Worm (Caenorhabditis elegans) whole organism, mixed stage, embryonic: Measurements from ENCODE around the gene cyp-33C7.

ENCODE experiments used
- M03D4.4 ChIP-seq: sonication (generic microtip); optimal IDR thresholded peaks from 2 replicates; lab custom pipeline; 2017; ENCODE audit warnings: mild to moderate bottlenecking, missing genetic modification characterization, missing compliant biosample characterization
- blmp-1 ChIP-seq: fragments of 150-350 bp; optimal IDR thresholded peaks from 2 replicates; lab custom pipeline; 2014; ENCODE audit warnings: missing biosample characterization, missing genetic modification characterization
- ceh-43 ChIP-seq: fragments of 200-800 bp; sonication (Bioruptor generic); optimal IDR thresholded peaks from 2 replicates; lab custom pipeline; 2018; ENCODE audit warnings: mild to moderate bottlenecking, missing genetic modification characterization, moderate library complexity, missing compliant biosample characterization
- ces-1 ChIP-seq: fragments of 150-350 bp; optimal IDR thresholded peaks from 2 replicates; lab custom pipeline; 2014; ENCODE audit warnings: missing biosample characterization, missing genetic modification reagents, missing genetic modification characterization
- cnd-1 ChIP-seq: fragments of 200-800 bp; sonication (Bioruptor generic); optimal IDR thresholded peaks from 2 replicates; lab custom pipeline; 2018; ENCODE audit warnings: mild to moderate bottlenecking, missing genetic modification characterization, missing compliant biosample characterization
- drap-1 ChIP-seq: fragments of 200-800 bp; sonication (Bioruptor generic); optimal IDR thresholded peaks from 3 replicates; lab custom pipeline; 2018; ENCODE audit warnings: mild to moderate bottlenecking, missing genetic modification characterization, missing compliant biosample characterization
- elt-1 ChIP-seq: sonication (generic microtip); optimal IDR thresholded peaks from 2 replicates; lab custom pipeline; 2017; ENCODE audit warnings: missing genetic modification characterization, mild to moderate bottlenecking, missing compliant biosample characterization, antibody characterized with exemption, moderate library complexity, borderline replicate concordance; ENCODE audit not compliant: insufficient read depth
- elt-3 ChIP-seq: fragments of 150-350 bp; optimal IDR thresholded peaks from 2 replicates; lab custom pipeline; 2014; ENCODE audit warnings: missing biosample characterization, missing genetic modification characterization
- flh-1 ChIP-seq: fragments of 200-800 bp; sonication (Bioruptor generic); optimal IDR thresholded peaks from 2 replicates; lab custom pipeline; 2018; ENCODE audit warnings: mild to moderate bottlenecking, missing genetic modification characterization, moderate library complexity, missing compliant biosample characterization
- ham-2 ChIP-seq: fragments of 200-800 bp; sonication (Bioruptor generic); optimal IDR thresholded peaks from 2 replicates; lab custom pipeline; 2018; ENCODE audit warnings: mild to moderate bottlenecking, missing genetic modification characterization, missing compliant biosample characterization
- hlh-1 ChIP-seq: fragments of 150-350 bp; optimal IDR thresholded peaks from 2 replicates; lab custom pipeline; 2014; ENCODE audit warnings: missing biosample characterization, missing genetic modification reagents, missing genetic modification characterization
- lin-13 ChIP-seq: fragments of 150-350 bp; optimal IDR thresholded peaks from 2 replicates; lab custom pipeline; 2014; ENCODE audit warnings: missing biosample characterization, missing genetic modification characterization
- lin-32 ChIP-seq: fragments of 200-800 bp; sonication (Bioruptor generic); optimal IDR thresholded peaks from 2 replicates; lab custom pipeline; 2018; ENCODE audit warnings: mild to moderate bottlenecking, missing genetic modification characterization, missing compliant biosample characterization
- mab-5 ChIP-seq: fragments of 150-350 bp; optimal IDR thresholded peaks from 2 replicates; lab custom pipeline; 2014; ENCODE audit warnings: missing biosample characterization, missing genetic modification characterization
- mep-1 ChIP-seq: fragments of 150-350 bp; optimal IDR thresholded peaks from 2 replicates; lab custom pipeline; 2017; ENCODE audit warnings: missing biosample characterization, missing genetic modification reagents, missing genetic modification characterization, inconsistent platforms
- mls-2 ChIP-seq: sonication (generic microtip); optimal IDR thresholded peaks from 2 replicates; lab custom pipeline; 2016; ENCODE audit warnings: mild to moderate bottlenecking, missing genetic modification characterization, moderate library complexity, missing compliant biosample characterization
- nhr-12 ChIP-seq: fragments of 150-350 bp; optimal IDR thresholded peaks from 2 replicates; lab custom pipeline; 2014; ENCODE audit warnings: missing biosample characterization, missing genetic modification characterization
- nhr-2 ChIP-seq: fragments of 150-350 bp; optimal IDR thresholded peaks from 2 replicates; lab custom pipeline; 2014; ENCODE audit warnings: missing biosample characterization, missing genetic modification characterization
- nhr-237 ChIP-seq: fragments of 150-350 bp; optimal IDR thresholded peaks from 2 replicates; lab custom pipeline; 2014; ENCODE audit warnings: missing biosample characterization, missing genetic modification characterization
- nhr-28 ChIP-seq: fragments of 150-350 bp; optimal IDR thresholded peaks from 2 replicates; lab custom pipeline; 2014; ENCODE audit warnings: missing biosample characterization, missing genetic modification characterization
- nhr-76 ChIP-seq: sonication (generic microtip); optimal IDR thresholded peaks from 2 replicates; lab custom pipeline; 2017; ENCODE audit warnings: missing biosample characterization, missing genetic modification characterization
- pha-4 ChIP-seq: fragments of 150-350 bp; optimal IDR thresholded peaks from 2 replicates; lab custom pipeline; 2018; ENCODE audit warnings: missing biosample characterization, missing genetic modification reagents, missing genetic modification characterization
- sem-2 ChIP-seq: fragments of 200-800 bp; sonication (Bioruptor generic); optimal IDR thresholded peaks from 2 replicates; lab custom pipeline; 2018; ENCODE audit warnings: mild to moderate bottlenecking, missing genetic modification characterization, missing compliant biosample characterization
- sptf-1 ChIP-seq: sonication (generic microtip); optimal IDR thresholded peaks from 2 replicates; lab custom pipeline; 2017; ENCODE audit warnings: mild to moderate bottlenecking, missing genetic modification characterization, moderate library complexity, missing compliant biosample characterization
- tbx-8 ChIP-seq: fragments of 200-800 bp; sonication (Bioruptor generic); optimal IDR thresholded peaks from 2 replicates; lab custom pipeline; 2018; ENCODE audit warnings: mild to moderate bottlenecking, missing genetic modification characterization, moderate library complexity, missing compliant biosample characterization
- unc-39 ChIP-seq: fragments of 150-350 bp; optimal IDR thresholded peaks from 2 replicates; lab custom pipeline; 2014; ENCODE audit warnings: missing biosample characterization, missing genetic modification characterization
- unc-62 ChIP-seq: fragments of 150-350 bp; optimal IDR thresholded peaks from 2 replicates; lab custom pipeline; 2014; ENCODE audit warnings: missing biosample characterization, missing genetic modification reagents, missing genetic modification characterization
- zip-8 ChIP-seq: fragments of 150-350 bp; optimal IDR thresholded peaks from 2 replicates; lab custom pipeline; 2014; ENCODE audit warnings: missing biosample characterization, missing genetic modification characterization
- ztf-11 ChIP-seq: fragments of 150-350 bp; optimal IDR thresholded peaks from 2 replicates; lab custom pipeline; 2014; ENCODE audit warnings: missing biosample characterization, missing genetic modification characterization

The cyp-33C7 gene

ce11 chrV:2207527-2207926 lies 42.8 kb upstream of the cyp-33C7 start:
- TF ChIP-seq nhr-2 (tag; lab: Kevin White, UChicago) (no peak), elt-3 (tag; lab: Kevin White, UChicago) (no peak), zip-8 (tag; lab: Kevin White, UChicago) (no peak), mep-1 (tag; lab: Kevin White, UChicago) (no peak), lin-13 (no peak), nhr-237 (tag; lab: Kevin White, UChicago) (no peak), sptf-1 (tag; lab: Kevin White, UChicago) (no peak), blmp-1 (tag; lab: Kevin White, UChicago) (no peak), elt-1 (tag; lab: Kevin White, UChicago) (no peak), ces-1 (GFP tag; lab: Kevin White, UChicago) (no peak), cnd-1 (tag; lab: Kevin White, UChicago) (no peak), nhr-76 (tag; lab: Kevin White, UChicago) (no peak)

ce11 chrV:2211936-2212335 lies 38.4 kb upstream of the cyp-33C7 start, which contains the start of gene nhr-133:
Gene nhr-133, minus strand, starts transcription at chrV:2212118.
- no peak for TF ChIP-seq blmp-1 (tag; lab: Kevin White, UChicago)
- no peak for TF ChIP-seq sem-2
- TF ChIP-seq ztf-11 (tag; lab: Kevin White, UChicago) = no peak
- TF ChIP-seq nhr-2 (tag; lab: Kevin White, UChicago) = no peak
- TF ChIP-seq mep-1 (tag; lab: Kevin White, UChicago) = no peak
- no peak for TF ChIP-seq elt-3 (tag; lab: Kevin White, UChicago)
- no peak for TF ChIP-seq cnd-1 (tag; lab: Kevin White, UChicago)

ce11 chrV:2214428-2215038 lies 35.8 kb upstream of the cyp-33C7 start, which contains the start of gene nhr-184:
Gene nhr-184, minus strand, starts transcription at chrV:2214478.
- TF ChIP-seq blmp-1 (tag; lab: Kevin White, UChicago) = no peak
- TF ChIP-seq ceh-43 (GFP tag; lab: Kevin White, UChicago) = no peak
- no peak for TF ChIP-seq unc-39 (tag; lab: Kevin White, UChicago)
- peak; percentile 6 for TF ChIP-seq pha-4 (tag; lab: Kevin White, UChicago)
- TF ChIP-seq M03D4.4 (tag; lab: Kevin White, UChicago) = no peak

- TF ChIP-seq mep-1 (tag; lab: Kevin White, UChicago) (no peak), drap-1 (no peak), zip-8 (tag; lab: Kevin White, UChicago) (no peak), nhr-76 (tag; lab: Kevin White, UChicago) (no peak)
These were observed 35.0 kb upstream of the cyp-33C7 start, which contains the start of gene nstp-8 for ce11 chrV:2215352-2215751. Gene nstp-8, plus strand, starts transcription at chrV:2215652.

ce11 chrV:2216927-2217326 lies 33.4 kb upstream of the cyp-33C7 start:
- TF ChIP-seq nhr-237 (tag; lab: Kevin White, UChicago) (no peak), sptf-1 (tag; lab: Kevin White, UChicago) (no peak), sem-2 (no peak)

- TF ChIP-seq pha-4 (tag; lab: Kevin White, UChicago) (peak; percentile 89), nhr-237 (tag; lab: Kevin White, UChicago) (peak; percentile 44), mep-1 (tag; lab: Kevin White, UChicago) (no peak)
- TF ChIP-seq, all 35 proteins: peak for 2
These were observed 31.5 kb upstream of the cyp-33C7 start, which contains the start of gene nhr-56 for ce11 chrV:2218803-2219202. Gene nhr-56, plus strand, starts transcription at chrV:2219004.

ce11 chrV:2221764-2222163 lies 28.6 kb upstream of the cyp-33C7 start, which contains the start of gene nhr-128:
Gene nhr-128, plus strand, starts transcription at chrV:2222064.
- TF ChIP-seq drap-1 (no peak), unc-62 (GFP tag; lab: Kevin White, UChicago) (no peak), sem-2 (no peak), mab-5 (tag; lab: Kevin White, UChicago) (no peak), unc-39 (tag; lab: Kevin White, UChicago) (no peak), hlh-1 (no peak), elt-1 (tag; lab: Kevin White, UChicago) (no peak), nhr-76 (tag; lab: Kevin White, UChicago) (no peak), nhr-2 (tag; lab: Kevin White, UChicago) (no peak), flh-1 (GFP tag; lab: Kevin White, UChicago) (no peak), mls-2 (tag; lab: Kevin White, UChicago) (no peak), lin-32 (GFP tag; lab: Kevin White, UChicago) (no peak), cnd-1 (tag; lab: Kevin White, UChicago) (no peak), ztf-11 (tag; lab: Kevin White, UChicago) (no peak), zip-8 (tag; lab: Kevin White, UChicago) (no peak), nhr-12 (tag; lab: Kevin White, UChicago) (no peak), tbx-8 (GFP tag; lab: Kevin White, UChicago) (no peak), ces-1 (GFP tag; lab: Kevin White, UChicago) (no peak), ham-2 (GFP tag; lab: Kevin White, UChicago) (no peak), nhr-28 (tag; lab: Kevin White, UChicago) (no peak)
